Fruit fly (Drosophila melanogaster) whole organism, embryonic: ENCODE measurements around the gene zld.

Experiments
- B-H2 ChIP-seq: fragments of 200-800 bp; sonication (Bioruptor generic); optimal IDR thresholded peaks from 2 replicates; lab custom pipeline; 2018; ENCODE audit warnings: missing biosample characterization, mild to moderate bottlenecking, missing genetic modification characterization
- CG10462 ChIP-seq: fragments of 200-800 bp; sonication (Bioruptor generic); optimal IDR thresholded peaks from 2 replicates; lab custom pipeline; 2016; ENCODE audit warnings: missing biosample characterization, missing genetic modification characterization
- CG11504 ChIP-seq: fragments of 200-800 bp; sonication (Bioruptor generic); optimal IDR thresholded peaks from 3 replicates; lab custom pipeline; 2019; ENCODE audit warnings: missing biosample characterization, mild to moderate bottlenecking, missing genetic modification characterization, moderate library complexity
- CG13424 ChIP-seq: fragments of 200-800 bp; sonication (Bioruptor generic); optimal IDR thresholded peaks from 2 replicates; lab custom pipeline; 2019; ENCODE audit warnings: missing biosample characterization, mild to moderate bottlenecking, missing genetic modification characterization, moderate library complexity
- CG14710 ChIP-seq: fragments of 200-800 bp; sonication (Bioruptor generic); optimal IDR thresholded peaks from 3 replicates; lab custom pipeline; 2019; ENCODE audit warnings: missing biosample characterization, mild to moderate bottlenecking, missing genetic modification characterization, moderate library complexity
- CG14965 ChIP-seq: fragments of 200-800 bp; sonication (Bioruptor generic); optimal IDR thresholded peaks from 2 replicates; lab custom pipeline; 2016; ENCODE audit warnings: missing biosample characterization, missing genetic modification characterization, borderline replicate concordance
- CG15601 ChIP-seq: fragments of 200-800 bp; sonication (Bioruptor generic); optimal IDR thresholded peaks from 3 replicates; lab custom pipeline; 2019; ENCODE audit warnings: missing biosample characterization, mild to moderate bottlenecking, missing genetic modification characterization, moderate library complexity
- CG1602 ChIP-seq: fragments of 200-800 bp; sonication (Bioruptor generic); optimal IDR thresholded peaks from 3 replicates; lab custom pipeline; 2016; ENCODE audit warnings: missing biosample characterization, missing genetic modification characterization
- CG1647 ChIP-seq: fragments of 200-800 bp; sonication (Bioruptor generic); optimal IDR thresholded peaks from 3 replicates; lab custom pipeline; 2016; ENCODE audit warnings: missing biosample characterization, missing genetic modification characterization
- CG16813 ChIP-seq: fragments of 200-800 bp; sonication (Bioruptor generic); IDR thresholded peaks from 3 replicates; pipeline ENCODE4 v1.3.6; 2022; ENCODE audit warnings: missing biosample characterization, missing genetic modification characterization; ENCODE audit not compliant: partially characterized antibody
- CG17568 ChIP-seq: fragments of 200-800 bp; sonication (Bioruptor generic); optimal IDR thresholded peaks from 2 replicates; lab custom pipeline; 2018; ENCODE audit warnings: missing biosample characterization, mild to moderate bottlenecking, missing genetic modification characterization, moderate library complexity
- CG18011 ChIP-seq: fragments of 200-800 bp; sonication (Bioruptor generic); optimal IDR thresholded peaks from 2 replicates; lab custom pipeline; 2017; ENCODE audit warnings: missing biosample characterization, missing genetic modification characterization, mild to moderate bottlenecking, moderate library complexity, missing genotype
- CG2199 ChIP-seq: fragments of 200-800 bp; sonication (Bioruptor generic); IDR thresholded peaks from 3 replicates; pipeline ENCODE4 v1.3.6; 2022; ENCODE audit warnings: missing biosample characterization, missing genetic modification characterization
- CG34224 ChIP-seq: fragments of 200-800 bp; sonication (Bioruptor generic); IDR thresholded peaks from 3 replicates; pipeline ENCODE4 v1.3.6; 2022; ENCODE audit warnings: missing biosample characterization, missing genetic modification characterization; ENCODE audit not compliant: partially characterized antibody
- CG4424 ChIP-seq: fragments of 200-800 bp; sonication (Bioruptor generic); optimal IDR thresholded peaks from 3 replicates; lab custom pipeline; 2016; ENCODE audit warnings: missing biosample characterization, missing genetic modification characterization
- CG4617 ChIP-seq: fragments of 200-800 bp; sonication (Bioruptor generic); optimal IDR thresholded peaks from 3 replicates; lab custom pipeline; 2016; ENCODE audit warnings: missing biosample characterization, missing genetic modification characterization, borderline replicate concordance
- CG6813 ChIP-seq: fragments of 200-800 bp; sonication (Bioruptor generic); optimal IDR thresholded peaks from 2 replicates; lab custom pipeline; 2017; ENCODE audit warnings: missing biosample characterization, missing genetic modification characterization, mild to moderate bottlenecking, moderate library complexity, missing genetic modification reagents
- CG6854 ChIP-seq: fragments of 200-800 bp; sonication (Bioruptor generic); optimal IDR thresholded peaks from 3 replicates; lab custom pipeline; 2017; ENCODE audit warnings: missing biosample characterization, mild to moderate bottlenecking, missing genetic modification characterization
- CG8281 ChIP-seq: fragments of 200-800 bp; sonication (Bioruptor generic); optimal IDR thresholded peaks from 2 replicates; lab custom pipeline; 2018; ENCODE audit warnings: missing biosample characterization, mild to moderate bottlenecking, missing genetic modification characterization, moderate library complexity
- CG8290 ChIP-seq, 3 experiments: fragments of 200-800 bp; sonication (Bioruptor generic); optimal IDR thresholded peaks; 2 replicates each; lab custom pipeline; 2016 to 2019; ENCODE audit warnings: missing biosample characterization in 3 of 3, missing genetic modification characterization in 3 of 3, mild to moderate bottlenecking in 2 of 3, moderate library complexity in 1 of 3
- CTCF ChIP-seq: fragments of 200-800 bp; sonication (Bioruptor generic); optimal IDR thresholded peaks from 2 replicates; lab custom pipeline; 2017; ENCODE audit warnings: missing biosample characterization, mild to moderate bottlenecking, missing genetic modification characterization, moderate library complexity
- Dek ChIP-seq: fragments of 200-800 bp; sonication (Bioruptor generic); optimal IDR thresholded peaks from 3 replicates; lab custom pipeline; 2019; ENCODE audit warnings: missing biosample characterization, mild to moderate bottlenecking, missing genetic modification characterization, moderate library complexity
- Eip74EF ChIP-seq, 2 experiments: fragments of 200-800 bp in 1 of 2; fragments of >200 bp in 1 of 2; sonication (Bioruptor generic) in 1 of 2; optimal IDR thresholded peaks; 2 replicates each; lab custom pipeline; 2017 to 2019; ENCODE audit warnings: missing biosample characterization in 2 of 2, missing genetic modification characterization in 2 of 2, mild to moderate bottlenecking in 1 of 2, moderate library complexity in 1 of 2
- Fer3 ChIP-seq: fragments of 200-800 bp; sonication (Bioruptor generic); optimal IDR thresholded peaks from 2 replicates; lab custom pipeline; 2018; ENCODE audit warnings: missing biosample characterization, mild to moderate bottlenecking, missing genetic modification characterization, moderate library complexity
- Gsc ChIP-seq: fragments of 200-800 bp; sonication (Bioruptor generic); IDR thresholded peaks from 2 replicates; pipeline ENCODE4 v1.3.6; 2022; ENCODE audit warnings: missing biosample characterization, missing genetic modification characterization
- Lim3 ChIP-seq: fragments of 200-800 bp; sonication (Bioruptor generic); IDR thresholded peaks from 2 replicates; pipeline ENCODE4 v1.3.6; 2022; ENCODE audit warnings: missing biosample characterization, missing genetic modification characterization
- MBD-R2 ChIP-seq: fragments of 200-800 bp; sonication (Bioruptor generic); IDR thresholded peaks from 2 replicates; pipeline ENCODE4 v1.3.6; 2022; ENCODE audit warnings: missing biosample characterization, missing genetic modification characterization
- NFAT ChIP-seq: fragments of 200-800 bp; sonication (Bioruptor generic); IDR thresholded peaks from 2 replicates; pipeline ENCODE4 v1.3.6; 2022; ENCODE audit warnings: missing biosample characterization, missing genetic modification characterization
- Rfx ChIP-seq: fragments of 200-800 bp; sonication (Bioruptor generic); IDR thresholded peaks from 2 replicates; pipeline ENCODE4 v1.3.6; 2022; ENCODE audit warnings: missing biosample characterization, missing genetic modification characterization
- Sry-δ ChIP-seq: fragments of 200-800 bp; sonication (Bioruptor generic); optimal IDR thresholded peaks from 2 replicates; lab custom pipeline; 2016; ENCODE audit warnings: missing biosample characterization, missing genetic modification characterization
- Xbp1 ChIP-seq: fragments of 200-800 bp; sonication (Bioruptor generic); optimal IDR thresholded peaks from 3 replicates; lab custom pipeline; 2016; ENCODE audit warnings: missing biosample characterization, mild to moderate bottlenecking, missing genetic modification characterization
- YL-1 ChIP-seq: fragments of 200-800 bp; sonication (Bioruptor generic); optimal IDR thresholded peaks from 3 replicates; lab custom pipeline; 2017; ENCODE audit warnings: missing biosample characterization, mild to moderate bottlenecking, missing genetic modification characterization
- aop ChIP-seq: fragments of 200-800 bp; sonication (Bioruptor generic); IDR thresholded peaks from 2 replicates; pipeline ENCODE4 v1.3.6; 2022; ENCODE audit warnings: missing biosample characterization, missing genetic modification characterization
- bsh ChIP-seq, 2 experiments: fragments of 200-800 bp; sonication (Bioruptor generic); optimal IDR thresholded peaks; 2 replicates each; lab custom pipeline; 2017 to 2018; ENCODE audit warnings: mild to moderate bottlenecking in 2 of 2, missing biosample characterization in 2 of 2, missing genetic modification characterization in 2 of 2, moderate library complexity in 1 of 2
- cad ChIP-seq: fragments of >200 bp; optimal IDR thresholded peaks from 2 replicates; lab custom pipeline; 2017; ENCODE audit warnings: missing biosample characterization, missing genetic modification characterization
- disco-r ChIP-seq: fragments of 200-800 bp; sonication (Bioruptor generic); optimal IDR thresholded peaks from 2 replicates; lab custom pipeline; 2016; ENCODE audit warnings: missing biosample characterization, missing genetic modification characterization
- fd3F ChIP-seq: fragments of 200-800 bp; sonication (Bioruptor generic); optimal IDR thresholded peaks from 2 replicates; lab custom pipeline; 2018; ENCODE audit warnings: missing biosample characterization, mild to moderate bottlenecking, missing genetic modification characterization, moderate library complexity
- fu2 ChIP-seq: fragments of 200-800 bp; sonication (Bioruptor generic); optimal IDR thresholded peaks from 2 replicates; lab custom pipeline; 2016; ENCODE audit warnings: missing biosample characterization, missing genetic modification characterization
- h ChIP-seq: fragments of >200 bp; optimal IDR thresholded peaks from 2 replicates; lab custom pipeline; 2017
- hb ChIP-seq: fragments of 200-800 bp; sonication (Bioruptor generic); IDR thresholded peaks from 3 replicates; pipeline ENCODE4 v1.3.6; 2022; ENCODE audit warnings: missing biosample characterization, missing genetic modification characterization; ENCODE audit not compliant: partially characterized antibody
- inv ChIP-seq: fragments of 200-800 bp; sonication (Bioruptor generic); IDR thresholded peaks from 2 replicates; pipeline ENCODE4 v1.3.6; 2022; ENCODE audit warnings: missing biosample characterization, missing genetic modification characterization; ENCODE audit not compliant: partially characterized antibody
- lilli ChIP-seq: fragments of 200-800 bp; sonication (Bioruptor generic); optimal IDR thresholded peaks from 3 replicates; lab custom pipeline; 2016; ENCODE audit warnings: missing biosample characterization, missing genetic modification characterization
- nau ChIP-seq: fragments of 200-800 bp; sonication (Bioruptor generic); optimal IDR thresholded peaks from 3 replicates; lab custom pipeline; 2017; ENCODE audit warnings: missing biosample characterization, mild to moderate bottlenecking, missing genetic modification characterization, missing genetic modification reagents
- nmo ChIP-seq: fragments of 200-800 bp; sonication (Bioruptor generic); optimal IDR thresholded peaks from 2 replicates; lab custom pipeline; 2018; ENCODE audit warnings: missing biosample characterization, mild to moderate bottlenecking, missing genetic modification characterization, moderate library complexity
- org-1 ChIP-seq: fragments of 200-800 bp; sonication (Bioruptor generic); optimal IDR thresholded peaks from 2 replicates; lab custom pipeline; 2017; ENCODE audit warnings: missing biosample characterization, missing genetic modification characterization
- pan ChIP-seq, 4 experiments: fragments of >200 bp in 3 of 4; fragments of 200-800 bp in 1 of 4; sonication (Bioruptor generic) in 1 of 4; optimal IDR thresholded peaks in 3 of 4; IDR thresholded peaks in 1 of 4; 2 replicates each; pipeline versions ENCODE4 v1.3.6 to Lab custom; 2017 to 2022; ENCODE audit warnings: missing biosample characterization in 2 of 4, missing genetic modification characterization in 2 of 4, mixed read lengths in 1 of 4
- pita ChIP-seq: fragments of 200-800 bp; sonication (Bioruptor generic); optimal IDR thresholded peaks from 2 replicates; lab custom pipeline; 2017; ENCODE audit warnings: missing biosample characterization, mild to moderate bottlenecking, missing genetic modification characterization
- pum ChIP-seq: fragments of 200-800 bp; sonication (Bioruptor generic); optimal IDR thresholded peaks from 2 replicates; lab custom pipeline; 2016; ENCODE audit warnings: missing biosample characterization, missing genetic modification characterization
- stwl ChIP-seq: fragments of 200-800 bp; sonication (Bioruptor generic); optimal IDR thresholded peaks from 3 replicates; lab custom pipeline; 2018; ENCODE audit warnings: missing biosample characterization, mild to moderate bottlenecking, missing genetic modification characterization, moderate library complexity
- trem ChIP-seq: fragments of 200-800 bp; optimal IDR thresholded peaks from 3 replicates; lab custom pipeline; 2019; ENCODE audit warnings: missing biosample characterization, mild to moderate bottlenecking, missing genetic modification characterization, moderate library complexity

The zld gene

DNA sequence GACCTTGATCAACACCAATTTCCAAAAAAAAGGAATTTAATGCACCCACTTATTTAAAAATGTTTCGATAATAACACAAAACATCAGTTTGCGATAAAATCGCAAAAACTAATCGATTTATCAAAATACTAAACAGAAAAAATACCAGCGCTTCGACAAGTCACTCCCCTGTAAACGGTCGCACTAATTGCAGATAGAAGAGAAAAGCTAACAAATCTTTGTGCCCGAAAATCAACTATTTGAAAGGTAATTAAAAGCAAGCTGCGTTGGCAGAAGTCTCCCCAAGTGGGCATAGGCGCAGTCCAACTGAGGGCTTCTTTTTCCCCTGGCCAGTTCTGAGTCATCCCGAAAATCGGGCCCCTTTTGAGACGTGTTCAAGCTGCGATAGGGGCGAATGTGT is 52.5 kb downstream of the zld start, which contains the start of gene AP-1-2beta (continued):
- TF ChIP-seq nau (GFP tag; lab: Kevin White, UChicago) (no peak), CG11504 (tag; lab: Kevin White, UChicago) (no peak), inv (GFP tag; lab: Robert Waterston, UW) (no peak), CG14965 (GFP tag; lab: Kevin White, UChicago) (no peak), CG13424 (tag; lab: Kevin White, UChicago) (no peak), Fer3 (tag; lab: Kevin White, UChicago) (no peak), CTCF (GFP tag; lab: Kevin White, UChicago) (no peak), NFAT (GFP tag; lab: Robert Waterston, UW) (no peak), CG17568 (GFP tag; lab: Kevin White, UChicago) (no peak), pan (optimal IDR thresholded peaks at IDR 0.05; lab: Kevin White, UChicago) (no peak), pan (GFP tag; optimal IDR thresholded peaks at IDR 0.05 in 1 of 2, IDR thresholded peaks at IDR 0.05 in 1 of 2) (no peak), Eip74EF (GFP tag; optimal IDR thresholded peaks at IDR 0.05; lab: Kevin White, UChicago) (no peak), bsh (GFP tag; optimal IDR thresholded peaks at IDR 0.05; lab: Kevin White, UChicago) (no peak), pita (no peak), CG16813 (GFP tag; lab: Robert Waterston, UW) (peak; percentile 45; the same call in 2 of the 3 replicates), CG2199 (GFP tag; lab: Robert Waterston, UW) (no peak), nmo (GFP tag; lab: Kevin White, UChicago) (peak; percentile 8), CG8290 (GFP tag; optimal IDR thresholded peaks at IDR 0.05; lab: Kevin White, UChicago) (peak; percentile 20), CG8290 (tag; optimal IDR thresholded peaks at IDR 0.05; lab: Kevin White, UChicago) (no peak), hb (no peak), fd3F (GFP tag; lab: Kevin White, UChicago) (no peak), fu2 (GFP tag; lab: Kevin White, UChicago) (no peak), MBD-R2 (GFP tag; lab: Robert Waterston, UW) (peak; percentile 44; the same call in 1 of the 2 replicates), CG14710 (tag; lab: Kevin White, UChicago) (no peak), h (no peak), CG10462 (no peak), CG8281 (tag; lab: Kevin White, UChicago) (no peak), CG18011 (GFP tag; lab: Kevin White, UChicago) (no peak), CG34224 (GFP tag; lab: Robert Waterston, UW) (peak; percentile 26; the same call in 1 of the 3 replicates), CG1647 (GFP tag; lab: Kevin White, UChicago) (no peak), disco-r (no peak), trem (tag; lab: Kevin White, UChicago) (peak; percentile 43), Dek (tag; lab: Kevin White, UChicago) (no peak), aop (GFP tag; lab: Robert Waterston, UW) (no peak), CG15601 (tag; lab: Kevin White, UChicago) (no peak), B-H2 (GFP tag; lab: Kevin White, UChicago) (no peak), Xbp1 (GFP tag; lab: Kevin White, UChicago) (no peak), CG1602 (GFP tag; lab: Kevin White, UChicago) (no peak), YL-1 (GFP tag; lab: Kevin White, UChicago) (peak; percentile 70), CG6813 (GFP tag; lab: Kevin White, UChicago) (no peak), stwl (peak; percentile 75), Sry-δ (GFP tag; lab: Kevin White, UChicago) (peak; percentile 52), CG4424 (no peak), pum (GFP tag; lab: Kevin White, UChicago) (no peak), Gsc (no peak), CG6854 (GFP tag; lab: Kevin White, UChicago) (no peak), cad (no peak), CG4617 (peak; percentile 56), lilli (no peak), Rfx (GFP tag; lab: Robert Waterston, UW) (no peak), Lim3 (GFP tag; lab: Robert Waterston, UW) (no peak), org-1 (GFP tag; lab: Kevin White, UChicago) (no peak)
